Worm (Caenorhabditis elegans): ENCODE data around the gene ZK757.1.

The ZK757.1 gene

DNA sequence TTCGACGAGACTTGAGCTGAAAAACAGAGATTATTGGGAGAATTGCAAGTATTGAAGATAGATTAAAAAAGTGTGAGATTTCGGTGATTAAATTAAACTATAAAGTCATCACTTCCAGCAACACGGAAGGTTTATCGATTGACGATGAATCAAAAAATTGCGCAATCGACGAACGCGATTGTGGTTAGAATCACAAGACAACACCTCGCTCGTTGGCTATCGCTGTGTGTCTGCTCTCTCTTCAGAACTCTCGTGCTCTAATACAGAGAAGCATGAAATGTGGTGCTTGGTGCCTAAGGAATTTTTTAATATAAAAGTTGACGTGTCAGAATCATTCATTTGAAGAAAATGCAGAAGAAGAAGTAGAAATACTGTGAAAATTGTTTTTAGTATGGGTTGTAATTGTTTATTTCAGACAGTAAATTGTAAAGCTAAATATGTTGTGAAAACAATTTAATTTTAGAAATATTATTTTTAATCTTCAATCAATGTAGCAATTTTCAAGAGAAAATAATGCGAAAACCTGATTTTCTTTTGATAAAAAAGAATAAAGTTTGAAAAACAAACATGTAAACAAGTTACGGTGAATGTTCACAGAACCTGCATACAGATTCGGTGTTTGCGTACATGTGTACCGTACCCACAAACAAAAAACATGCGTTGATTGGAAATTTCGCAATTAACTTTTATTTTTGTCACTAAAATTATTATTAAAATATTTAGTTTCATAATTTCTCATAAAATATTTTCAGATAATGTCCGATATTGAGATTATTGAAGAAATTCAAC, 43.6 kb downstream of the ZK757.1 start, which contains the start of the genes ZK632.10 and ZK632.11 (continued):
- no peak for TF ChIP-seq ztf-11 (tag; optimal IDR thresholded peaks at IDR 0.05)
- TF ChIP-seq efl-3 (GFP tag; optimal IDR thresholded peaks at IDR 0.05) = no peak
- no peak for TF ChIP-seq zag-1 (tag; optimal IDR thresholded peaks at IDR 0.05)
- TF ChIP-seq ces-1 (GFP tag; optimal IDR thresholded peaks at IDR 0.05) = no peak
- no peak for TF ChIP-seq mab-9 (GFP tag; IDR thresholded peaks at IDR 0.05)
- no peak for TF ChIP-seq nhr-90 (tag; optimal IDR thresholded peaks at IDR 0.05; ENCODE audit: poor library complexity)
- TF ChIP-seq pag-3 (tag; optimal IDR thresholded peaks at IDR 0.05; ENCODE audit: borderline replicate concordance, insufficient read depth) = no peak
- TF ChIP-seq ceh-8 (GFP tag; optimal IDR thresholded peaks at IDR 0.05) = no peak
- peak; percentile 16; the same call in 1 of the 2 replicates for TF ChIP-seq isw-1 (GFP tag; IDR thresholded peaks at IDR 0.05)
- no peak for TF ChIP-seq hpl-2 (GFP tag; optimal IDR thresholded peaks at IDR 0.05)

ce11 chrIII:9826005-9826404, 44.9 kb downstream of the ZK757.1 start:
- peak; percentile 65 to 81 for TF ChIP-seq lsy-2 (tag; optimal IDR thresholded peaks at IDR 0.05)
- TF ChIP-seq fos-1 (tag; optimal IDR thresholded peaks at IDR 0.05) = peak; percentile 41
- TF ChIP-seq nhr-77 (tag; optimal IDR thresholded peaks at IDR 0.05) = peak; percentile 1
- TF ChIP-seq lin-39 (tag; optimal IDR thresholded peaks at IDR 0.05) = no peak
- no peak for TF ChIP-seq C16A3.4 (tag; optimal IDR thresholded peaks at IDR 0.05)
- no peak for TF ChIP-seq egl-13 (tag; optimal IDR thresholded peaks at IDR 0.05)
- TF ChIP-seq jun-1 (tag; optimal IDR thresholded peaks at IDR 0.05) = peak; percentile 17
- TF ChIP-seq lir-3 (tag; optimal IDR thresholded peaks at IDR 0.05; ENCODE audit: poor library complexity) = peak; percentile 11
- peak; percentile 71 for TF ChIP-seq nhr-20 (tag; optimal IDR thresholded peaks at IDR 0.05)
- TF ChIP-seq efl-1 (optimal IDR thresholded peaks at IDR 0.05) = peak; percentile 36 to 53
- TF ChIP-seq efl-1 (GFP tag; optimal IDR thresholded peaks at IDR 0.05 in 1 of 2) = peak; percentile 44 to 81
- TF ChIP-seq mdl-1 (tag; optimal IDR thresholded peaks at IDR 0.05) = peak in 1 of 2 experiments; percentile 66
- peak; percentile 11 for TF ChIP-seq xbp-1 (tag; optimal IDR thresholded peaks at IDR 0.05)
- peak; percentile 12 for TF ChIP-seq C04F5.9 (tag; optimal IDR thresholded peaks at IDR 0.05)
- TF ChIP-seq nhr-85 (tag) = peak; percentile 86
- TF ChIP-seq lin-13 (GFP tag; optimal IDR thresholded peaks at IDR 0.05) = peak; percentile 62
- TF ChIP-seq skn-1 (tag; optimal IDR thresholded peaks at IDR 0.05) = peak; percentile 61
- TF ChIP-seq F16B12.6 (tag; optimal IDR thresholded peaks at IDR 0.05) = peak; percentile 60
- peak; percentile 28 for TF ChIP-seq irx-1 (tag; optimal IDR thresholded peaks at IDR 0.05)
- no peak for TF ChIP-seq mab-9 (GFP tag; IDR thresholded peaks at IDR 0.05)
- TF ChIP-seq tbx-2 (tag; optimal IDR thresholded peaks at IDR 0.05) = peak; percentile 56
- TF ChIP-seq ama-1 (optimal IDR thresholded peaks at IDR 0.05) = peak; percentile 89
- no peak for TF ChIP-seq nhr-11 (tag; optimal IDR thresholded peaks at IDR 0.05)
- peak; percentile 48 for TF ChIP-seq nhr-19 (GFP tag; conservative IDR thresholded peaks at IDR 0.05)
- no peak for TF ChIP-seq ceh-8 (GFP tag; optimal IDR thresholded peaks at IDR 0.05)
- TF ChIP-seq nhr-71 (tag; optimal IDR thresholded peaks at IDR 0.05) = peak; percentile 84
- peak; percentile 42 for TF ChIP-seq nhr-90 (tag; optimal IDR thresholded peaks at IDR 0.05; ENCODE audit: poor library complexity)
- no peak for TF ChIP-seq nhr-237 (tag; optimal IDR thresholded peaks at IDR 0.05)
- TF ChIP-seq mep-1 (tag; optimal IDR thresholded peaks at IDR 0.05) = peak; percentile 76
- 0 out of 2 replicates have a peak, but pooled peaks have one; percentile 10 for TF ChIP-seq grh-1 (GFP tag; IDR thresholded peaks at IDR 0.05)
- no peak for TF ChIP-seq ceh-63 (GFP tag; optimal IDR thresholded peaks at IDR 0.05)
- TF ChIP-seq lin-14 (GFP tag; optimal IDR thresholded peaks at IDR 0.05) = peak; percentile 82
- TF ChIP-seq unc-130 (tag; optimal IDR thresholded peaks at IDR 0.05) = peak; percentile 31
- peak; percentile 18 for TF ChIP-seq ztf-4 (tag; optimal IDR thresholded peaks at IDR 0.05)
- peak; percentile 61 for TF ChIP-seq elt-2 (tag; optimal IDR thresholded peaks at IDR 0.05)
- peak; percentile 75 for TF ChIP-seq snu-23 (GFP tag; optimal IDR thresholded peaks at IDR 0.05)
- peak; percentile 10 to 61 for TF ChIP-seq lin-35 (GFP tag; optimal IDR thresholded peaks at IDR 0.05)
- TF ChIP-seq ceh-82 (tag; optimal IDR thresholded peaks at IDR 0.05) = peak in 1 of 3 experiments; percentile 25
- peak; percentile 43 for TF ChIP-seq blmp-1 (tag; optimal IDR thresholded peaks at IDR 0.05)
- peak; percentile 15 for TF ChIP-seq aly-2 (tag; optimal IDR thresholded peaks at IDR 0.05)
- TF ChIP-seq swsn-7 (tag; optimal IDR thresholded peaks at IDR 0.05) = peak; percentile 56
- peak; percentile 9 to 40 (median 26) for TF ChIP-seq dpl-1 (GFP tag; optimal IDR thresholded peaks at IDR 0.05)
- TF ChIP-seq hpl-2 (GFP tag; optimal IDR thresholded peaks at IDR 0.05) = peak; percentile 10
